Worm (Caenorhabditis elegans): ENCODE data around the gene npr-1.

The npr-1 gene

ce11 chrX:4759718-4760117, 10.1 kb downstream of the npr-1 start:
- TF ChIP-seq nhr-77 (tag; optimal IDR thresholded peaks at IDR 0.05) (no peak), ceh-82 (tag; optimal IDR thresholded peaks at IDR 0.05) (no peak), ceh-28 (tag; optimal IDR thresholded peaks at IDR 0.05) (no peak), egl-27 (tag; optimal IDR thresholded peaks at IDR 0.05) (no peak), hmg-11 (tag; optimal IDR thresholded peaks at IDR 0.05) (no peak), nhr-11 (tag; optimal IDR thresholded peaks at IDR 0.05) (no peak), ZK546.5 (tag; optimal IDR thresholded peaks at IDR 0.05) (no peak), nhr-43 (tag; optimal IDR thresholded peaks at IDR 0.05; ENCODE audit: poor library complexity, severe bottlenecking) (no peak), nhr-28 (tag; optimal IDR thresholded peaks at IDR 0.05) (no peak), ceh-16 (tag; optimal IDR thresholded peaks at IDR 0.05) (no peak), elt-2 (tag; optimal IDR thresholded peaks at IDR 0.05) (no peak), elt-1 (tag; optimal IDR thresholded peaks at IDR 0.05) (no peak), mml-1 (tag; optimal IDR thresholded peaks at IDR 0.05) (no peak), nhr-237 (tag; optimal IDR thresholded peaks at IDR 0.05) (no peak), zag-1 (tag; optimal IDR thresholded peaks at IDR 0.05) (no peak)

ce11 chrX:4754725-4755124, 15.1 kb downstream of the npr-1 start, which contains the start of gene C39E6.2:
C39E6.2 (minus strand) TSS chrX:4755118.
- TF ChIP-seq sea-2 (GFP tag; optimal IDR thresholded peaks at IDR 0.05) (no peak), mdl-1 (tag; optimal IDR thresholded peaks at IDR 0.05) (no peak)

ce11 chrX:4749080-4749479, 20.7 kb downstream of the npr-1 start, which contains the start of gene lon-2:
lon-2 (minus strand) TSS chrX:4749083.
- TF ChIP-seq elt-2 (tag; optimal IDR thresholded peaks at IDR 0.05) (peak; percentile 52), nhr-67 (tag; optimal IDR thresholded peaks at IDR 0.05) (no peak), tbx-2 (tag; optimal IDR thresholded peaks at IDR 0.05) (no peak), pqm-1 (tag; optimal IDR thresholded peaks at IDR 0.05) (peak; percentile 49), fkh-10 (GFP tag; optimal IDR thresholded peaks at IDR 0.05) (no peak)

- TF ChIP-seq pha-4 (tag; optimal IDR thresholded peaks at IDR 0.05) (no peak), hmg-11 (tag; optimal IDR thresholded peaks at IDR 0.05) (peak; percentile 2), lin-39 (tag; optimal IDR thresholded peaks at IDR 0.05) (peak; percentile 37), eor-1 (tag; optimal IDR thresholded peaks at IDR 0.05) (no peak), fkh-2 (tag; optimal IDR thresholded peaks at IDR 0.05) (no peak)
These were observed 25.7 kb downstream of the npr-1 start for ce11 chrX:4744037-4744436.

- TF ChIP-seq lin-39 (tag; optimal IDR thresholded peaks at IDR 0.05) (peak; percentile 32), lsy-12 (tag; optimal IDR thresholded peaks at IDR 0.05) (no peak)
These were observed 27.5 kb downstream of the npr-1 start for ce11 chrX:4742285-4742684.

- TF ChIP-seq mdl-1 (tag; optimal IDR thresholded peaks at IDR 0.05) = peak; percentile 5
- no peak for TF ChIP-seq egl-27 (tag; optimal IDR thresholded peaks at IDR 0.05)
- TF ChIP-seq elt-3 (tag; optimal IDR thresholded peaks at IDR 0.05) = no peak
These were observed 29.2 kb downstream of the npr-1 start for ce11 chrX:4740630-4741029.

- TF ChIP-seq mml-1 (tag; optimal IDR thresholded peaks at IDR 0.05) (no peak), sea-2 (GFP tag; optimal IDR thresholded peaks at IDR 0.05) (no peak), egl-27 (tag; optimal IDR thresholded peaks at IDR 0.05) (no peak), zag-1 (tag; optimal IDR thresholded peaks at IDR 0.05) (no peak)
These were observed 37.0 kb downstream of the npr-1 start, which contains the start of gene aman-1 for ce11 chrX:4732752-4733151. aman-1 (plus strand) TSS chrX:4733095.

- TF ChIP-seq fos-1 (tag; optimal IDR thresholded peaks at IDR 0.05) (no peak), ceh-16 (tag; optimal IDR thresholded peaks at IDR 0.05) (no peak), nfya-1 (tag; optimal IDR thresholded peaks at IDR 0.05; ENCODE audit: insufficient read depth) (no peak), nhr-25 (tag; optimal IDR thresholded peaks at IDR 0.05) (no peak), tbx-2 (tag; optimal IDR thresholded peaks at IDR 0.05) (no peak), snpc-4 (tag; optimal IDR thresholded peaks at IDR 0.05) (no peak), unc-39 (tag; optimal IDR thresholded peaks at IDR 0.05) (no peak), nhr-23 (tag; optimal IDR thresholded peaks at IDR 0.05) (no peak), hmg-11 (tag; optimal IDR thresholded peaks at IDR 0.05) (no peak), eor-1 (tag; optimal IDR thresholded peaks at IDR 0.05) (no peak), ceh-82 (tag; optimal IDR thresholded peaks at IDR 0.05) (no peak), pha-4 (tag; optimal IDR thresholded peaks at IDR 0.05) (no peak), zag-1 (tag; optimal IDR thresholded peaks at IDR 0.05) (no peak), lin-15B (tag; optimal IDR thresholded peaks at IDR 0.05) (no peak), nhr-76 (tag; optimal IDR thresholded peaks at IDR 0.05) (no peak), nhr-43 (tag; optimal IDR thresholded peaks at IDR 0.05; ENCODE audit: poor library complexity, severe bottlenecking) (no peak), mml-1 (tag; optimal IDR thresholded peaks at IDR 0.05) (no peak)
These were observed 42.4 kb downstream of the npr-1 start, which contains the start of gene acc-3 for ce11 chrX:4727388-4727787. acc-3 (minus strand) TSS chrX:4727488.

Measured in whole organism, L3 larva.